Fruit fly (Drosophila melanogaster) whole organism, pupa: Measurements from ENCODE around the gene CG32365.

ENCODE experiments used
- CG10348 ChIP-seq: fragments of 200-800 bp; sonication (Bioruptor generic); IDR thresholded peaks from 2 replicates; pipeline ENCODE4 v1.3.6; 2022; ENCODE audit warnings: missing biosample characterization, missing genetic modification characterization
- CG12605 ChIP-seq: fragments of 200-800 bp; sonication (Bioruptor generic); IDR thresholded peaks from 2 replicates; pipeline ENCODE4 v1.3.6; 2022; ENCODE audit warnings: missing biosample characterization, missing genetic modification characterization
- CG13204 ChIP-seq: fragments of 200-800 bp; sonication (Bioruptor generic); optimal IDR thresholded peaks from 2 replicates; lab custom pipeline; 2018; ENCODE audit warnings: missing biosample characterization, mild to moderate bottlenecking, missing genetic modification characterization, moderate library complexity
- CG14655 ChIP-seq: fragments of 200-800 bp; sonication (Bioruptor generic); optimal IDR thresholded peaks from 3 replicates; lab custom pipeline; 2017; ENCODE audit warnings: mild to moderate bottlenecking, missing biosample characterization, missing genetic modification reagents, missing genetic modification characterization
- CG15710 ChIP-seq: fragments of 200-800 bp; sonication (Bioruptor generic); optimal IDR thresholded peaks from 2 replicates; lab custom pipeline; 2018; ENCODE audit warnings: missing biosample characterization, mild to moderate bottlenecking, missing genetic modification characterization, moderate library complexity
- CG17806 ChIP-seq: fragments of 200-800 bp; sonication (Bioruptor generic); optimal IDR thresholded peaks from 2 replicates; lab custom pipeline; 2018; ENCODE audit warnings: missing biosample characterization, mild to moderate bottlenecking, missing genetic modification characterization, moderate library complexity
- CG32121 ChIP-seq: fragments of 200-800 bp; sonication (Bioruptor generic); IDR thresholded peaks from 2 replicates; pipeline ENCODE4 v1.3.6; 2022; ENCODE audit warnings: missing biosample characterization, missing genetic modification characterization
- CG34367 ChIP-seq: fragments of 200-800 bp; sonication (Bioruptor generic); optimal IDR thresholded peaks from 2 replicates; lab custom pipeline; 2018; ENCODE audit warnings: missing biosample characterization, mild to moderate bottlenecking, missing genetic modification characterization
- CG4496 ChIP-seq: fragments of 200-800 bp; sonication (Bioruptor generic); IDR thresholded peaks from 3 replicates; pipeline ENCODE4 v1.3.6; 2022; ENCODE audit warnings: missing biosample characterization, missing genetic modification characterization
- CG8159 ChIP-seq: fragments of 200-800 bp; sonication (Bioruptor generic); optimal IDR thresholded peaks from 3 replicates; lab custom pipeline; 2018; ENCODE audit warnings: missing biosample characterization, mild to moderate bottlenecking, missing genetic modification characterization, moderate library complexity
- CG8301 ChIP-seq: fragments of 200-800 bp; sonication (Bioruptor generic); optimal IDR thresholded peaks from 2 replicates; lab custom pipeline; 2018; ENCODE audit warnings: missing biosample characterization, mild to moderate bottlenecking, missing genetic modification characterization
- CG9948 ChIP-seq: fragments of 200-800 bp; sonication (Bioruptor generic); optimal IDR thresholded peaks from 2 replicates; lab custom pipeline; 2018; ENCODE audit warnings: missing biosample characterization, mild to moderate bottlenecking, missing genetic modification characterization, moderate library complexity
- D1 ChIP-seq: fragments of 200-800 bp; sonication (Bioruptor generic); optimal IDR thresholded peaks from 2 replicates; lab custom pipeline; 2018; ENCODE audit warnings: missing biosample characterization, mild to moderate bottlenecking, missing genetic modification characterization, moderate library complexity
- EcR ChIP-seq: fragments of 200-800 bp; sonication (Bioruptor generic); optimal IDR thresholded peaks from 3 replicates; lab custom pipeline; 2019; ENCODE audit warnings: missing biosample characterization, missing genetic modification characterization, mild to moderate bottlenecking, moderate library complexity, missing genetic modification reagents
- Ets98B ChIP-seq: fragments of 200-800 bp; sonication (Bioruptor generic); IDR thresholded peaks from 2 replicates; pipeline ENCODE4 v1.3.6; 2022; ENCODE audit warnings: missing biosample characterization, missing genetic modification characterization
- Pif1A ChIP-seq: fragments of 200-800 bp; sonication (Bioruptor generic); optimal IDR thresholded peaks from 3 replicates; lab custom pipeline; 2016; ENCODE audit warnings: missing biosample characterization, missing genetic modification characterization
- Pif1B ChIP-seq: fragments of 200-800 bp; sonication (Bioruptor generic); optimal IDR thresholded peaks from 3 replicates; lab custom pipeline; 2016; ENCODE audit warnings: missing biosample characterization, missing genetic modification characterization
- Snoo ChIP-seq: fragments of 200-800 bp; sonication (Bioruptor generic); optimal IDR thresholded peaks from 3 replicates; lab custom pipeline; 2017; ENCODE audit warnings: missing biosample characterization, mild to moderate bottlenecking, missing genetic modification characterization, inconsistent platforms
- fd96Ca ChIP-seq: fragments of 200-800 bp; sonication (Bioruptor generic); IDR thresholded peaks from 3 replicates; pipeline ENCODE4 v1.3.6; 2022; ENCODE audit warnings: missing biosample characterization, missing genetic modification characterization
- gl ChIP-seq: fragments of 200-800 bp; sonication (Bioruptor generic); optimal IDR thresholded peaks from 2 replicates; lab custom pipeline; 2018; ENCODE audit warnings: missing biosample characterization, mild to moderate bottlenecking, missing genetic modification characterization
- rn ChIP-seq: fragments of 200-800 bp; sonication (Bioruptor generic); IDR thresholded peaks from 2 replicates; pipeline ENCODE4 v1.3.6; 2022; ENCODE audit warnings: missing biosample characterization, missing genetic modification characterization

The CG32365 gene

dm6 chr3L:7833684-7834337 lies 35.0 kb upstream of the CG32365 start:
- 0 out of 2 replicates have a peak, but pooled peaks have one; percentile 9 for TF ChIP-seq CG12605 (GFP tag; lab: Robert Waterston, UW)
- no peak for TF ChIP-seq CG13204 (GFP tag; lab: Kevin White, UChicago)
- TF ChIP-seq CG14655 (GFP tag; lab: Kevin White, UChicago): peak; percentile 19
- TF ChIP-seq CG32121 (GFP tag; lab: Robert Waterston, UW): 0 out of 2 replicates have a peak, but pooled peaks have one; percentile 9
- TF ChIP-seq, all 21 proteins: peak for 3

- TF ChIP-seq CG32121 (GFP tag; lab: Robert Waterston, UW): no peak
- TF ChIP-seq CG12605 (GFP tag; lab: Robert Waterston, UW): 0 out of 2 replicates have a peak, but pooled peaks have one; percentile 14
- no peak for TF ChIP-seq CG15710 (tag; lab: Kevin White, UChicago)
- TF ChIP-seq rn (GFP tag; lab: Robert Waterston, UW): no peak
- TF ChIP-seq CG13204 (GFP tag; lab: Kevin White, UChicago): peak; percentile 5
- no peak for TF ChIP-seq CG4496 (GFP tag; lab: Robert Waterston, UW)
- no peak for TF ChIP-seq gl (tag; lab: Kevin White, UChicago)
- no peak for TF ChIP-seq CG8159
- no peak for TF ChIP-seq Pif1B
- TF ChIP-seq CG10348 (GFP tag; lab: Robert Waterston, UW): no peak
- TF ChIP-seq fd96Ca (GFP tag; lab: Robert Waterston, UW): 0 out of 3 replicates have a peak, but pooled peaks have one; percentile 29
- no peak for TF ChIP-seq Pif1A (GFP tag; lab: Kevin White, UChicago)
- TF ChIP-seq Snoo (tag; lab: Kevin White, UChicago): no peak
- no peak for TF ChIP-seq CG8301 (tag; lab: Kevin White, UChicago)
- TF ChIP-seq CG9948 (tag; lab: Kevin White, UChicago): no peak
- TF ChIP-seq D1 (tag; lab: Kevin White, UChicago): peak; percentile 48
- peak; percentile 19 for TF ChIP-seq CG14655 (GFP tag; lab: Kevin White, UChicago)
- TF ChIP-seq CG34367 (tag; lab: Kevin White, UChicago): no peak
- TF ChIP-seq Ets98B (GFP tag; lab: Robert Waterston, UW): 0 out of 2 replicates have a peak, but pooled peaks have one; percentile 7
- peak; percentile 50 for TF ChIP-seq EcR (GFP tag; lab: Kevin White, UChicago)
- peak; percentile 16 for TF ChIP-seq CG17806
Measured at dm6 chr3L:7834902-7835781, 33.7 kb upstream of the CG32365 start.

- peak; percentile 45; the same call in 1 of the 3 replicates for TF ChIP-seq fd96Ca (GFP tag; lab: Robert Waterston, UW)
- peak; percentile 67 for TF ChIP-seq Ets98B (GFP tag; lab: Robert Waterston, UW)
- TF ChIP-seq CG12605 (GFP tag; lab: Robert Waterston, UW): peak; percentile 83
- TF ChIP-seq CG4496 (GFP tag; lab: Robert Waterston, UW): peak; percentile 85
- peak; percentile 12 for TF ChIP-seq CG13204 (GFP tag; lab: Kevin White, UChicago)
- peak; percentile 5 for TF ChIP-seq Snoo (tag; lab: Kevin White, UChicago)
- TF ChIP-seq Pif1B: no peak
- TF ChIP-seq CG32121 (GFP tag; lab: Robert Waterston, UW): peak; percentile 68
- TF ChIP-seq CG9948 (tag; lab: Kevin White, UChicago): no peak
- no peak for TF ChIP-seq EcR (GFP tag; lab: Kevin White, UChicago)
- peak; percentile 6 for TF ChIP-seq CG8301 (tag; lab: Kevin White, UChicago)
Measured at dm6 chr3L:7836633-7837394, 32.0 kb upstream of the CG32365 start.

dm6 chr3L:7837753-7838152 lies 31.1 kb upstream of the CG32365 start:
- no peak for TF ChIP-seq EcR (GFP tag; lab: Kevin White, UChicago)
- TF ChIP-seq CG9948 (tag; lab: Kevin White, UChicago): no peak
- no peak for TF ChIP-seq CG32121 (GFP tag; lab: Robert Waterston, UW)
- TF ChIP-seq CG34367 (tag; lab: Kevin White, UChicago): no peak
- no peak for TF ChIP-seq CG4496 (GFP tag; lab: Robert Waterston, UW)
- TF ChIP-seq Pif1A (GFP tag; lab: Kevin White, UChicago): no peak
- no peak for TF ChIP-seq CG15710 (tag; lab: Kevin White, UChicago)
- no peak for TF ChIP-seq Snoo (tag; lab: Kevin White, UChicago)
- no peak for TF ChIP-seq gl (tag; lab: Kevin White, UChicago)
- TF ChIP-seq CG12605 (GFP tag; lab: Robert Waterston, UW): no peak
- no peak for TF ChIP-seq fd96Ca (GFP tag; lab: Robert Waterston, UW)
- TF ChIP-seq CG8301 (tag; lab: Kevin White, UChicago): no peak
- no peak for TF ChIP-seq CG10348 (GFP tag; lab: Robert Waterston, UW)
- TF ChIP-seq CG8159: no peak
- no peak for TF ChIP-seq CG17806
- no peak for TF ChIP-seq D1 (tag; lab: Kevin White, UChicago)
- TF ChIP-seq CG13204 (GFP tag; lab: Kevin White, UChicago): no peak
- no peak for TF ChIP-seq Pif1B
- TF ChIP-seq rn (GFP tag; lab: Robert Waterston, UW): no peak
- no peak for TF ChIP-seq Ets98B (GFP tag; lab: Robert Waterston, UW)
